Fruit fly (Drosophila melanogaster): Measurements from ENCODE around the gene Vha16-5.

DNA sequence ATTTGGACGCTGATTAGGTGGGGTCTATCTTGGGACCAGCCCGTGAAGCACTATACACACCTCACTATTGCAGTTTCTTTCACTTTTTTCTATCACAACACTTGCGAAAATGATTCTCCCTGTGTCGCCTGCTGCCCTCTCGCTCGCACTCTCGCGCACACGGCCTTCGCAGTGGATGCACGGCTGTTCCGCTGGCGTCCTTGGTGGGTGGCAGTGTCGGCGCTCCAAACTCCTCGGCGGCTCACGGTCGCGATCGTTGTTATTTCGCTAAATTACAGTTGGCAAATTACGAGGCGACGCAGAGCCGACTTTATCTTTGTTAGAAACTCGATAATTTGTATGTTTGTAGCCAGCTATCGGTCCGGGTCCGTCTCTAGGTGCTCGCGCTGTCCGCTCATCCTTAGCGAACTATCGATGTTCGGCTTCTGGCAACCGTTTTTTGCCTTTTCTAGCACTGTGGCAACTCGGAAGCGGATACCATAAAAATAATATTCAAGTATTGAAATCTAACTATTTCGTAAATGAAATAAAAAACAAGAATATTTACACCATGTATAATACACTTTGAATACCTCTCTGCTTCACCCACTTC, 30.9 kb upstream of the Vha16-5 start, which contains the start of gene Ubc2:
- TF ChIP-seq pan (optimal IDR thresholded peaks at IDR 0.05) (no peak), usp (GFP tag; optimal IDR thresholded peaks at IDR 0.05) (no peak), CG8478 (optimal IDR thresholded peaks at IDR 0.05) (no peak), EcR (GFP tag; optimal IDR thresholded peaks at IDR 0.05) (no peak), psq (optimal IDR thresholded peaks at IDR 0.05) (no peak)

All from whole organism.